Fruit fly (Drosophila melanogaster) S2 (cell line): ENCODE measurements around the gene Bgb.

ENCODE experiments used
- CG8478 ChIP-seq: fragments of >200 bp; optimal IDR thresholded peaks from 2 replicates; lab custom pipeline; 2018
- CTCF ChIP-seq, 2 experiments: fragments of >200 bp; optimal IDR thresholded peaks; 2 replicates each; lab custom pipeline; 2018

The Bgb gene

DNA sequence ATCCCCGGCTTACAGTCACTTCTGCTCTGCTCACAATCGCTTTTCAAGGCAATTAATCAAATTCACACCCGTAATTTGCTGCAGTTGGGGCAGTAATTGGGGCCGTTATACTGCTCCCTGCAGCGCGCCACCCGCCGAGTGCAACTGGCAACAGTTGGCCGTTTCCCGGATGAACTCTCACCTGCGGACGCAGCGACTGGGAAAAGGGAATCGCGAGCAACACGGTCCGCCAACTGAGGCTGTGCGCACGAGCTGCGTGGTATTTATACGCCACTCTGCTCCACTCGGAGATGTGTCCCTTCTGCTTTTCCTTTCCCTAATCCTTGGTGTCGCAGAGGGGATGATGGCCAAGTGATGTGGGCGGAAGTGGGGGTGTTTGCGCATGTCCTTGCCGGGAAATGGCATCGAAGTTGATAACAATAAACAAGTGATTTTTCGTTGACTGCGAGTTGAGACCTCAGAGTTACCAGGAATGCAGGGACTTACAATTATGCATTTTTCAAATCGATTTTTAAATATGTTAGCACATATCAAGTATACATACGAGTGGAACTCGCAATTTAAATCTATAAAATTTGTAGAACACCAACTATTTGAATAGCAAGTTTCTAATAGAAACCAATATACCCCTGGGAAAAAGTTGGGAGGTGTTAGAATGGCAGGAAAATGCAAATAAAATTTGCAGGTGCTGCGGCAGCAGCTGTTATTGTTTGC is 10.3 kb upstream of the Bgb start, which contains the start of gene GC:
TSS of gene GC (minus strand) at position 238 of the 714 bp plus-strand sequence.
- TF ChIP-seq CG8478 (lab: Kevin White, UChicago) = no peak
- TF ChIP-seq CTCF (optimal IDR thresholded peaks at IDR 0.05; lab: Kevin White, UChicago) = no peak

DNA sequence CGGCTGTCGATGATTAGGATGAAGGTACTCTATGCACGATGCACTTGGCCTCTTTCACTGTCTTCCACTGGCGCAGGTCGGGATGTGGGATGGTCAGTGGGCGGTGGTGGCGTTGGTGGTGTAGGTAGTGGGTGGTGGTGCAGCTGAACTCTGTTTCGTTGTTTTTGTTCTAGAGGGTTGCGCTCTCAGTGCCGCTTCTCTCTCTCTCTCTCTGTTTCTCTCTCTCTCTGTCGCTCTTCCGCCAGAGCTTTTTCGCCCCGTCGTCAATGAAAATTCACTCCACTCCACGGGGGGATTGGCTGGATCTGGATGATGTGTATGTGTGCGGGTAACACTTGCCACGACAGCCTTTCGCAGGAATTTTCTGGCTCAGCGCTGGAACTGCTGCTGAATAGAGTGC is 2.6 kb upstream of the Bgb start:
- TF ChIP-seq CG8478 (lab: Kevin White, UChicago) (no peak), CTCF (optimal IDR thresholded peaks at IDR 0.05; lab: Kevin White, UChicago) (no peak)

DNA sequence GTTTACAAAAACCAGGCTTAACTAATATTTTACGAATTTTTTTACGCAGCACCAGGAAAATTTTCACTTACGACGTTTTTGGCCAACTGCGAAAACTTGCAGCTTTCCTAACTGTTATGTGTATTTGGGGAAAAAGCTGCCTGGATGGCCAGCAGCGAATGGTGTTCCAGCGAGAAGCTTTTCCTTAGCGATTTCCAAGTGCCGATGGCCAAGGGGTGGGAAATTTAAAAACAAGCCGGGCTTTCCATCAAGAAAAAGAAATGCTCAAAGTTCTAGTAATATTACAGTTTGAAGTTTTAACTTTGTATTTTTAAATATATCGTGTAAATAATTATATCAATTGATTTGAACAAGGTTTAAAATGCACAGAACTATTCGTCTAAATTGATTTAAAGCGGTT is 1.9 kb upstream of the Bgb start, which contains the start of gene nSyb:
TSS of gene nSyb (minus strand) at position 101 of the 400 bp plus-strand sequence.
- no peak for TF ChIP-seq CG8478 (lab: Kevin White, UChicago)
- no peak for TF ChIP-seq CTCF (optimal IDR thresholded peaks at IDR 0.05; lab: Kevin White, UChicago)

DNA sequence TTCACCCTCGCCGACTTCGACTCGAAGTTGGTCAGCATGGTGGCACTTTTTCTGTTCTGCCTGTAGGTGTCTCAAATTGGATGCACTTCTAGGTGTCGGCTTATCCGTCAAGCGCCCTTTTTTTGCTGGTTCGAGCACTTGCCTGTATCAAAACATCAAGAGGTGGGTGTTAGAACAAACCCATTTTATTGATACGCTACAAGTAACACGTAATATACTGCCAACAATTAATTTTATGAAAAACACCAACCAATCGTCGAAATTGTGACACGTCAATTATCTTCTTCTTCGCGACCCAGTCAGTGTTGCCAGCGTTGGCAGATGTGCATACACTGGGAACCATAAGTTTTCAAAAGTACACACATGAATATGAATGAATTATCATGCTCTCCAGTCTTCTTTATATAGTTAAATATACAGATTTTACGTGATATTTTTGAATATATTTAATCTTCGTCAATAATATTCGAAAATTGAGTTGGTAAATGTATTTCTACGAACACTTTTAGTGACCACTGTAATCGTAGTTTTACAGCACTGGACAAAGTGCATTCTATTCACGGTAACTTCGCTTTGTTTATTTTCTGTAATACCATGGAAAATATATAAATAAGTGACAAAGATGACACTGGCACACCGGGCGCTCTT is 5.5 kb downstream of the Bgb start, which contains the start of the genes alphaCOP and CG13919:
TSS of gene alphaCOP (minus strand) at position 280 of the 648 bp plus-strand sequence.
TSS of gene CG13919 (plus strand) at position 548 of the 648 bp plus-strand sequence.
- TF ChIP-seq CG8478 (lab: Kevin White, UChicago) (no peak), CTCF (optimal IDR thresholded peaks at IDR 0.05; lab: Kevin White, UChicago) (no peak)

DNA sequence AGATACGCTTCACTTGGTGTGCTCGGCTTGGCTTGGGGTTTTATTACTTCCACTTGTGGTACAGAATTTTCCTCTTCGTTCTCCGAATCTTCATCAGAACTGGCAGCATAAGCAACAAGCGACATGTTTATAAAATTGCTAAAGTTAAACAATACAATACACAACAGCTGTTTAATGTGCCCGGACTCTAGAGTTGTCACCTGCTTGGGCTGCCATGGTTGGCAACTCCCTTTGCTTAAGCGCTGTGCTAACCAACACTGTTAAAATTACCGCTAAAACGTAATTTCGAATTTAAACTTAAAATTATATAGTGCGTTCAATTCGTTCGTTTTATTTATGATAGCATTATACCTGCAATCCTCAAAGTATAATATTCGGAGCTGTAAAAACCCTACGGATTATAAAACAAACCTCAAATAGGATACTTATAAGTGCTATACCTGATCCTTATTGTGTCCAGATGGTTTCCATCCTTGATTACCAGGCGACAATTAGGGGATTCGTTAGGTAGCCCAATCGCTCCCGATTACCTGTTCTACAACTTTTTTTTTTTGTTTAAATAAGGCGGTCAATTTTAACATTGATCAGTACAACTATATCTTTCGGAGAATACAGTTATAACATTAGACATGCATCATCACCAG is 7.9 kb downstream of the Bgb start, which contains the start of the genes CG17249 and Bro:
TSS of gene CG17249 (minus strand) at position 189 of the 644 bp plus-strand sequence.
TSS of gene Bro (plus strand) at position 594 of the 644 bp plus-strand sequence.
- peak in 1 of 2 experiments; percentile 8 for TF ChIP-seq CTCF (optimal IDR thresholded peaks at IDR 0.05; lab: Kevin White, UChicago)
- no peak for TF ChIP-seq CG8478 (lab: Kevin White, UChicago)

DNA sequence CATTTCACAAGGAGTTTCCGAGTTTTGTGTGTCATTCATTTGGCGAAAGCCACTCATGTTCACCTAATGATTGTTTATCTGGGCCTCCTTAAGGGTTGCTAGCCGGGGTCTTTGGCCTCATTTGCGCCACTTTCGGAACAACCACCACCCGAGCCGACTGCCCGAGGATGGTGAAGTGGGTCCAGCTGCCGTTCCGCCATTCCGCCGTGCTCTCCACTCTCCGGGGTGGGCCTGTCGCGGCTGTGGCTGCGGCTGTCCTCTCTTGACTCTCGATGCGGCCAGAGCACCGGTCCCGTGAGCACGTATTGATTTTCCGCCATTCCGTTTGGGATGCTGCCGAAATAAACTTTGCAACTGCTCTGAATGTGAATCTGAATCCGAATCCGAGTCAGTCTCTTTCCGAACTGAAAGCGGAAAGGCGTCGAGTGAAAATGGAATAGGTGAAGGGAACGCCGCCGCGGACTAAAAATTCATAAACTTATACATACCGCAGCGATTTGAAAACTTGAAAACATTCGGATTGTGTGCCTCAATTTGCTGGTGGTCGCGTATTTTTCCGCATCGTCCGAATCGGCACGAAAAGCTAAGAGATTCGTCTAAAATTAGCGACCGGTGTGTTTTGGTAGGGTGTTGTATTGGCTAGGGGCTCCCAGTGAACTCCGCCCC is 9.3 kb downstream of the Bgb start, which contains the start of gene CG13920:
TSS of gene CG13920 (plus strand) at position 255 of the 666 bp plus-strand sequence.
- TF ChIP-seq CG8478 (lab: Kevin White, UChicago) = no peak
- TF ChIP-seq CTCF (optimal IDR thresholded peaks at IDR 0.05; lab: Kevin White, UChicago) = no peak

DNA sequence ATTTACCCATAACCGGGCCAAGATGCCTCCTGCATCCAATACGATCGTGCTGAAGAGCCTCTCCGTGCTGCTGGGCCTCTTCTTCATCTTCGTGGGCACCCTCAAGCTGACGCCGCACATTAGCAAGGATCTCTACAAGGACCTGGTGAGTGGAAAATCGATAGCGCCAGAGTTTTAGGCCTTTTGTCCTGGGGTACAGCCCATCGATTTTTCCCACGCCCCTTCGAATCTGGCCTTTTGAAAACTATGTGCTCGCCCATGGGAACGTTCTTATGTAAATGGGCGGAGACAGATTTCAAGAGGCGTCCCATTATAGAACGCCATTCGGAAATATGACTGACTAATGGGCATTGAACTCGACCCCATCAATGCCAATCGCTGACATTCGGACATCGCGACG is 9.9 kb downstream of the Bgb start:
- TF ChIP-seq CG8478 (lab: Kevin White, UChicago) (no peak), CTCF (optimal IDR thresholded peaks at IDR 0.05; lab: Kevin White, UChicago) (no peak)

DNA sequence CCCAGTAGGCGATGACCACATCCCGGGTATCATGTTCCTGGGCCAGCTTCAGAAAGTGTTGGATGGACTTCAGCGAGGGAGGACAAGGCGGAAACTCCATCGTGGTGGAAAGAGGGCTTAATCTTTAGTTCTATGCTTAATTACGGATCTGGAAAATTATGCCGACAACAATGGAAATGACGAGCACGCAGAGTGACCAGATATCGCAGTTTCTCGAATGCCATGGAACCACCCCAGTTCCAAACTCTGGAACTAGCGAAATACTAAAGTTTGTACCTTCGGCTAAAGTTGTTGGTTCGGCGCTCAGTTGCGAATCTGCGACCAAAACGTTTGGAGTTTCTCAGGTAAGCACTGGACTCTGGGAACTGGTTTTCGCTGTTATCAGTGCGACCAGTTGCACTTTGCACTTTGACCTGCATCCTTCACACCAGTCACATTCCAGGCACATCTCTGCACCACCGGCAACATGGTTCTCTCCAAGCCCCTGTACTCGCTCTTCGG is 13.2 kb downstream of the Bgb start, which contains the start of the genes CG7970 and Vta1:
TSS of gene CG7970 (plus strand) at position 51 of the 501 bp plus-strand sequence.
TSS of gene Vta1 (minus strand) at position 201 of the 501 bp plus-strand sequence.
- TF ChIP-seq CTCF (optimal IDR thresholded peaks at IDR 0.05; lab: Kevin White, UChicago) = peak in 1 of 2 experiments; percentile 22
- no peak for TF ChIP-seq CG8478 (lab: Kevin White, UChicago)

DNA sequence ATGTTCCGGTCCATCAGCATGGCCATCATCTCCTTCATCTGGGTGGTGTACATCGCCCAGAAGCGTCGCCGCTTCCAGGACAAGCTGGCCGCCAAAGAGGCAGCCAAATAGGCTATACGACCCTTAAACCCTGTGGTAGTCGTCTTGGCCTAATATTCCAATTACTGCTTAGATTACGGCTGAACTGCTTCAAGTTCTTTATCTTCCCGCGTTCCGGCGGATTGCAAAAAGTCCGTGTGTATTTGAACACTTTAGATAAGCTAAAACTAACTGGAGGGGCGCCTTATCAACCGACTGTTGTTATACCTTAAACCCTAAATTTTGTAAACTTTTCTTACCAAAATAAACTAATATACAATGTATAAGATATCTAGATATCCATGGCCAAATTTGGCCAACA is 14.2 kb downstream of the Bgb start:
- TF ChIP-seq CG8478 (lab: Kevin White, UChicago) (no peak), CTCF (optimal IDR thresholded peaks at IDR 0.05; lab: Kevin White, UChicago) (no peak)

DNA sequence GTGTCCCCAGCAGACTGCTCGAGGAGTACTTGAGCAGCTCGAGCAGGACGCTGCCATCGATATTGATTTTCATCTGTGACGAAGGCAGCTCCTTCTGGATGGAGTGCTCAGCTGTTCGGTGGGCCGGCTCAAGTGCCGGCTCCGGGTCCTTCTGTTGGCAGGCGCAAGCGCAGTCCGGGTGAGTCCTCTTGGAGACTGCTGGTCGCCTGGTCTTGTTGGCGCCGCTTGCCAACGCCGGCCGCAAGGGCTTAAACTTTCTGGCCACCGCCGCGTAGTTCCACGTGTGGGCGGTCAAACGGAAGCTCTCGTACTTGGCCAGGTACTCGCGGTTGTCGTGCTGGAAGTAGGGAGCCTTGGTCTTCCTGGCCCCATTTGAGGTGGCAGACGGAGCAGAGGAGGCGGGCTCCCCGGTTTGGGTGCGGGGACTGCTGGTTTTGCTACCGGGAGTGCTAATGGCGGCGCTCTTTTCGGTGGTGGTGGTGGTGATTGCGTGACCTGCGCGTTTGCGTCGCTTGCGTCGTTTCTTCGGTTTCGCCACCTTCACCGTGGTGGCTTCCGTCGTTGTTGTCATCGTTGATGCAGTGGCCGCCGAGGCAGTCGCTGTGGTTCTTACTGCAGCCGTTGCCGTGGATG is 22.3 kb downstream of the Bgb start:
- TF ChIP-seq CTCF (optimal IDR thresholded peaks at IDR 0.05; lab: Kevin White, UChicago) (no peak), CG8478 (lab: Kevin White, UChicago) (no peak)

DNA sequence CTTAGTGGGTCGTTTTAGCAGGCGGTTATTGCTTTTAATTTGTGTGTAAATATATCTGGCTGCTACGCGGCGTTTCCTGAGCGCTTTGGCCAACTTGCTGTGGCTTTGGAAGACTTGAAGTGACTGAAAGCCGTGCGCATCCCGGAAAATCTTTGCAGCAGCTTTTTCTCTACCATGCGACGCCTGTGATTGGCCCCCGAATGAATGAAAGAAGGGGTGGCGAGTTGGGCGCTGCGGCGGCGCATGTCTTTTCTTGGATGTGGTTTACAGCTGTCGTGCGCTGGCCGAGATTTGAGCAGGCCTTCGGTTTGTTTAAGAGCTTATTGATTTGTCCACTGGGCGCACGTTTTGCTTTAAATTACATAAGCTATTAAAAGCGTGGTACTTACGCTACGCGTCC is 24.0 kb downstream of the Bgb start:
- TF ChIP-seq CTCF (optimal IDR thresholded peaks at IDR 0.05; lab: Kevin White, UChicago) = no peak
- TF ChIP-seq CG8478 (lab: Kevin White, UChicago) = no peak

DNA sequence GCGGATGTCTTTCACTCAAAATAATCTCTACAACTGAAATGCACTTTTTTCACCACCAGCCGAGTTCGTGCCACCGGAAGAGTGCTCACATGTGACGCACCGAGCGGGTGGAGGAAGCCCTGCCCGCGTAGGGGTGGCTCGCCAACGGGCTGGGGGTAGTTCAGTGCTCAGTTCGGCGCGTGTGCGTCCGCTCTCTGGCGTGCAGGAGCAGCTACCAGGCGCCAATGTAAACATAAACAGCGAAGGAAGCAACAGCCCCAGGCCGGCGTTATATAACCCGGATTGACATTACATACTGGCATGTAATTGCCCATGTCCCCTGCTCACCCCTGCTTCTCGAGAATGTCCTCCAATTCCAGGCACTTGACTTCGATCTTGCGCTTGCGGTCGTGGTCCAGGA is 24.7 kb downstream of the Bgb start:
- TF ChIP-seq CG8478 (lab: Kevin White, UChicago) = no peak
- no peak for TF ChIP-seq CTCF (optimal IDR thresholded peaks at IDR 0.05; lab: Kevin White, UChicago)

DNA sequence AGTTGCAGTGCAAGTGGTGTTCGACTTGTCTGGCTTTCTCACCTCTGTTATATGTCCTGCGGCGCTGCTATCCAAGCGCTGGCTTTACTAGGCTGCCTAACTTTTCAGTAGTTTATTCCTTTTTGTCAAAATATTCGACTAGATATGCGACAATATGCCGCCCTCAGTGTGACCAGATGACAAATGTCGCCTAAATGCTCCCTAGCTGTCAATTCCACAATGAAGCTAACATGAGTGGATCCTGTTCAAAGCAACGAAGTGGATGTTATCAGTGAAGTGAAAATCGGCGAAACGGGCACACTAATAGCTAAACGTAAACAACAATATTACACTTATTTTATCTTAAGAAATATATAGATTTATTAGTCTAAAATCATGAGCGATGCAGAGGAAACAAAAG is 25.4 kb downstream of the Bgb start, which contains the start of the genes Srrm234 and CG7974:
TSS of gene Srrm234 (minus strand) at position 189 of the 400 bp plus-strand sequence.
TSS of gene CG7974 (plus strand) at position 263 of the 400 bp plus-strand sequence.
- TF ChIP-seq CTCF (optimal IDR thresholded peaks at IDR 0.05; lab: Kevin White, UChicago) (no peak), CG8478 (lab: Kevin White, UChicago) (no peak)
